Worm (Caenorhabditis elegans) whole organism, midembryonic: ENCODE data around the gene F48F5.6.

Experiments
- T22C8.4 ChIP-seq: fragments of 200-800 bp; sonication (Bioruptor generic); IDR thresholded peaks from 2 replicates; pipeline ENCODE4 v1.3.6; 2022; ENCODE audit warnings: missing genetic modification characterization, missing compliant biosample characterization
- cog-1 ChIP-seq: sonication (generic microtip); optimal IDR thresholded peaks from 2 replicates; lab custom pipeline; 2016; ENCODE audit warnings: missing genetic modification characterization, missing compliant biosample characterization
- flt-1 ChIP-seq: fragments of 200-800 bp; sonication (Bioruptor generic); IDR thresholded peaks from 2 replicates; pipeline ENCODE4 v1.3.6; 2022; ENCODE audit warnings: missing genetic modification characterization, missing compliant biosample characterization
- klf-2 ChIP-seq: fragments of 200-800 bp; sonication (Bioruptor generic); conservative IDR thresholded peaks from 2 replicates; pipeline ENCODE4 v1.3.6; 2022; ENCODE audit warnings: missing genetic modification reagents, missing genetic modification characterization, missing compliant biosample characterization
- med-1 ChIP-seq: sonication (generic microtip); optimal IDR thresholded peaks from 2 replicates; lab custom pipeline; 2017; ENCODE audit warnings: missing genetic modification characterization, mild to moderate bottlenecking, missing compliant biosample characterization, antibody characterized with exemption, missing genetic modification reagents; ENCODE audit not compliant: insufficient read depth
- ref-1 ChIP-seq: fragments of 200-800 bp; sonication (Bioruptor generic); conservative IDR thresholded peaks from 2 replicates; pipeline ENCODE4 v1.3.6; 2022; ENCODE audit warnings: missing genetic modification reagents, missing genetic modification characterization, missing compliant biosample characterization
- tab-1 ChIP-seq: fragments of 200-800 bp; sonication (Bioruptor generic); IDR thresholded peaks from 2 replicates; pipeline ENCODE4 v1.3.6; 2022; ENCODE audit warnings: missing genetic modification characterization, missing compliant biosample characterization
- ztf-23 ChIP-seq: fragments of 200-800 bp; sonication (Bioruptor generic); IDR thresholded peaks from 2 replicates; pipeline ENCODE4 v1.3.6; 2022; ENCODE audit warnings: missing genetic modification reagents, missing genetic modification characterization, missing compliant biosample characterization
- ztf-29 ChIP-seq: fragments of 200-800 bp; sonication (Bioruptor generic); IDR thresholded peaks from 2 replicates; pipeline ENCODE4 v1.3.6; 2022; ENCODE audit warnings: missing genetic modification reagents, missing genetic modification characterization, missing compliant biosample characterization

DNA sequence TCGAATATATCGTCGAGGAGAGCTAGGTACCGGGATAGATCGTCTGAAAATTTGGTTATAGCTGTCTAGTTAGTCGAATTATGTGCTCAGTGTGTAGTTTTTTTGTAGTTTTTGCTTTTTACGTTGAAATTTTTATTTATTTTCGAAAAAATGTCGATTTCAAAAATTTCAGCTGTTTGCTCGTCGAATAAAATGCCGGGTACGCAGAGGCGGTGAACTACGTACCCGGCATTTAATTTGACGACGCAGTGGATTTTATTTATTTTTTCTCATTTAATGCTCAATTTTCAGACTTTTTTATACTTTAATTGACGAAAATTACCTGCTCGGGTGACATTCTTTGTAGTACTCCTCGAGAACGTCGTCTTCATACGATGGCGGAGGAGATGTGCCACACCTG, 24.0 kb upstream of the F48F5.6 start:
- no peak for TF ChIP-seq flt-1 (GFP tag; lab: Robert Waterston, UW)
- no peak for TF ChIP-seq cog-1 (tag; lab: Kevin White, UChicago)
- no peak for TF ChIP-seq ref-1
- no peak for TF ChIP-seq med-1 (GFP tag; lab: Kevin White, UChicago)
- no peak for TF ChIP-seq tab-1
- no peak for TF ChIP-seq ztf-29
- no peak for TF ChIP-seq klf-2
- no peak for TF ChIP-seq T22C8.4 (GFP tag; lab: Robert Waterston, UW)
- no peak for TF ChIP-seq ztf-23 (GFP tag; lab: Robert Waterston, UW)
